Worm (Caenorhabditis elegans) whole organism, mixed stage, embryonic: ENCODE measurements around the gene apd-3.

Experiments used
- ceh-83 ChIP-seq: fragments of 200-800 bp; sonication (Bioruptor generic); optimal IDR thresholded peaks from 2 replicates; lab custom pipeline; 2018; ENCODE audit warnings: mild to moderate bottlenecking, missing genetic modification characterization, missing compliant biosample characterization
- ces-1 ChIP-seq: fragments of 150-350 bp; optimal IDR thresholded peaks from 2 replicates; lab custom pipeline; 2014; ENCODE audit warnings: missing biosample characterization, missing genetic modification reagents, missing genetic modification characterization
- elt-3 ChIP-seq: fragments of 150-350 bp; optimal IDR thresholded peaks from 2 replicates; lab custom pipeline; 2014; ENCODE audit warnings: missing biosample characterization, missing genetic modification characterization
- mab-5 ChIP-seq: fragments of 150-350 bp; optimal IDR thresholded peaks from 2 replicates; lab custom pipeline; 2014; ENCODE audit warnings: missing biosample characterization, missing genetic modification characterization
- nhr-76 ChIP-seq: sonication (generic microtip); optimal IDR thresholded peaks from 2 replicates; lab custom pipeline; 2017; ENCODE audit warnings: missing biosample characterization, missing genetic modification characterization
- pha-4 ChIP-seq: fragments of 150-350 bp; optimal IDR thresholded peaks from 2 replicates; lab custom pipeline; 2018; ENCODE audit warnings: missing biosample characterization, missing genetic modification reagents, missing genetic modification characterization
- sem-2 ChIP-seq: fragments of 200-800 bp; sonication (Bioruptor generic); optimal IDR thresholded peaks from 2 replicates; lab custom pipeline; 2018; ENCODE audit warnings: mild to moderate bottlenecking, missing genetic modification characterization, missing compliant biosample characterization
- snpc-4 ChIP-seq: fragments of 150-350 bp; optimal IDR thresholded peaks from 2 replicates; lab custom pipeline; 2014; ENCODE audit warnings: missing biosample characterization, missing genetic modification characterization
- sptf-1 ChIP-seq: sonication (generic microtip); optimal IDR thresholded peaks from 2 replicates; lab custom pipeline; 2017; ENCODE audit warnings: mild to moderate bottlenecking, missing genetic modification characterization, moderate library complexity, missing compliant biosample characterization

ce11 chrII:3557417-3557816, 11.2 kb upstream of the apd-3 start, which contains the start of gene lgc-45:
- TF ChIP-seq nhr-76 (no peak), elt-3 (tag; lab: Kevin White, UChicago) (no peak), pha-4 (tag; lab: Kevin White, UChicago) (no peak), ces-1 (GFP tag; lab: Kevin White, UChicago) (no peak), ceh-83 (no peak), sptf-1 (no peak), mab-5 (no peak), sem-2 (no peak), snpc-4 (no peak)
